Fruit fly (Drosophila melanogaster): ENCODE measurements around the gene Mst98Cb.

dm6 chr3R:28332137-28332671 lies 39.6 kb downstream of the Mst98Cb start:
- no peak for TF ChIP-seq vri (GFP tag; optimal IDR thresholded peaks at IDR 0.05)
- TF ChIP-seq Blimp-1 (GFP tag; optimal IDR thresholded peaks at IDR 0.05), result no peak
- no peak for TF ChIP-seq CG7368 (GFP tag; optimal IDR thresholded peaks at IDR 0.05)
- peak; percentile 3 for TF ChIP-seq Lpt (GFP tag; optimal IDR thresholded peaks at IDR 0.05)
- no peak for TF ChIP-seq CG3919 (GFP tag; optimal IDR thresholded peaks at IDR 0.05)
- no peak for TF ChIP-seq CG4318 (GFP tag; optimal IDR thresholded peaks at IDR 0.05)

Data from whole organism, prepupa.